Worm (Caenorhabditis elegans): ENCODE measurements around the gene srh-118.

- TF ChIP-seq dpl-1 (GFP tag; optimal IDR thresholded peaks at IDR 0.05) = no peak
- TF ChIP-seq unc-62 (GFP tag; optimal IDR thresholded peaks at IDR 0.05) = no peak
- no peak for TF ChIP-seq attf-3 (GFP tag; conservative IDR thresholded peaks at IDR 0.05)
- TF ChIP-seq ceh-79 (tag; optimal IDR thresholded peaks at IDR 0.05) = no peak
- no peak for TF ChIP-seq lir-1 (GFP tag; conservative IDR thresholded peaks at IDR 0.05)
- TF ChIP-seq unc-130 (GFP tag; optimal IDR thresholded peaks at IDR 0.05) = no peak
- TF ChIP-seq pha-4 (tag; optimal IDR thresholded peaks at IDR 0.05) = no peak
- TF ChIP-seq ztf-22 (GFP tag; optimal IDR thresholded peaks at IDR 0.05) = no peak
- TF ChIP-seq Y67H2A.10 (GFP tag; conservative IDR thresholded peaks at IDR 0.05) = no peak
- no peak for TF ChIP-seq F23B12.7 (tag; optimal IDR thresholded peaks at IDR 0.05; ENCODE audit: insufficient read depth)
- no peak for TF ChIP-seq snpc-4 (GFP tag; optimal IDR thresholded peaks at IDR 0.05)
- no peak for TF ChIP-seq snpc-4 (tag; optimal IDR thresholded peaks at IDR 0.05)
- TF ChIP-seq ama-1 (optimal IDR thresholded peaks at IDR 0.05) = no peak
- no peak for TF ChIP-seq ama-1 (GFP tag; optimal IDR thresholded peaks at IDR 0.05)
These were observed 37.2 kb upstream of the srh-118 start for ce11 chrV:17533200-17533599.
